Worm (Caenorhabditis elegans) whole organism, L3 larva: ENCODE results near the gene cyp-33C8.

Source experiments
- R02D3.7 ChIP-seq: fragments of 150-350 bp; optimal IDR thresholded peaks from 2 replicates; lab custom pipeline; 2014; ENCODE audit warnings: missing biosample characterization, missing genetic modification characterization
- aly-2 ChIP-seq: fragments of 150-350 bp; optimal IDR thresholded peaks from 2 replicates; lab custom pipeline; 2014; ENCODE audit warnings: missing biosample characterization, missing genetic modification characterization
- ama-1 ChIP-seq: fragments of 150-350 bp; optimal IDR thresholded peaks from 2 replicates; lab custom pipeline; 2018
- ceh-16 ChIP-seq: sonication (generic microtip); optimal IDR thresholded peaks from 2 replicates; lab custom pipeline; 2017; ENCODE audit warnings: missing biosample characterization, missing genetic modification characterization
- ceh-28 ChIP-seq: fragments of 150-350 bp; optimal IDR thresholded peaks from 2 replicates; lab custom pipeline; 2014; ENCODE audit warnings: missing biosample characterization, missing genetic modification reagents, missing genetic modification characterization
- ceh-82 ChIP-seq: fragments of 150-350 bp; optimal IDR thresholded peaks from 2 replicates; lab custom pipeline; 2014; ENCODE audit warnings: missing biosample characterization, missing genetic modification characterization
- daf-12 ChIP-seq: fragments of 150-350 bp; optimal IDR thresholded peaks from 2 replicates; lab custom pipeline; 2014; ENCODE audit warnings: missing biosample characterization, missing genetic modification reagents, missing genetic modification characterization
- egl-27 ChIP-seq: sonication (generic microtip); optimal IDR thresholded peaks from 4 replicates; lab custom pipeline; 2017; ENCODE audit warnings: missing biosample characterization, missing genetic modification reagents, missing genetic modification characterization
- elt-1 ChIP-seq: fragments of 150-350 bp; optimal IDR thresholded peaks from 2 replicates; lab custom pipeline; 2014; ENCODE audit warnings: missing biosample characterization, missing genetic modification characterization
- elt-2 ChIP-seq: sonication (generic microtip); optimal IDR thresholded peaks from 2 replicates; lab custom pipeline; 2016; ENCODE audit warnings: missing genetic modification reagents, mild to moderate bottlenecking, missing genetic modification characterization, missing compliant biosample characterization
- eor-1 ChIP-seq, 2 experiments: fragments of 150-350 bp; optimal IDR thresholded peaks; 2 replicates each; lab custom pipeline; 2014 to 2018; ENCODE audit warnings: missing biosample characterization in 2 of 2, missing genetic modification characterization in 2 of 2
- fkh-10 ChIP-seq: sonication (generic microtip); optimal IDR thresholded peaks from 2 replicates; lab custom pipeline; 2017; ENCODE audit warnings: missing biosample characterization, missing genetic modification reagents, missing genetic modification characterization
- fkh-2 ChIP-seq: fragments of 150-350 bp; optimal IDR thresholded peaks from 2 replicates; lab custom pipeline; 2014; ENCODE audit warnings: missing biosample characterization, missing genetic modification reagents, missing genetic modification characterization
- hmg-11 ChIP-seq: sonication (generic microtip); optimal IDR thresholded peaks from 2 replicates; lab custom pipeline; 2016; ENCODE audit warnings: missing genetic modification characterization, missing compliant biosample characterization
- jun-1 ChIP-seq: fragments of 150-350 bp; optimal IDR thresholded peaks from 2 replicates; lab custom pipeline; 2014; ENCODE audit warnings: missing biosample characterization, missing genetic modification reagents, missing genetic modification characterization
- lin-39 ChIP-seq: fragments of 150-350 bp; optimal IDR thresholded peaks from 2 replicates; lab custom pipeline; 2018; ENCODE audit warnings: missing biosample characterization, missing genetic modification reagents, missing genetic modification characterization
- lsy-12 ChIP-seq: sonication (generic microtip); optimal IDR thresholded peaks from 2 replicates; lab custom pipeline; 2016; ENCODE audit warnings: mild to moderate bottlenecking, missing genetic modification characterization, missing compliant biosample characterization
- mdl-1 ChIP-seq: fragments of 150-350 bp; optimal IDR thresholded peaks from 2 replicates; lab custom pipeline; 2014; ENCODE audit warnings: missing biosample characterization, missing genetic modification characterization
- mml-1 ChIP-seq: fragments of 150-350 bp; sonication (generic microtip); optimal IDR thresholded peaks from 3 replicates; lab custom pipeline; 2014; ENCODE audit warnings: missing biosample characterization, missing genetic modification characterization
- nfya-1 ChIP-seq: sonication (generic microtip); optimal IDR thresholded peaks from 2 replicates; lab custom pipeline; 2017; ENCODE audit warnings: missing genetic modification characterization, mild to moderate bottlenecking, missing compliant biosample characterization, antibody characterized with exemption, moderate library complexity; ENCODE audit not compliant: insufficient read depth
- nhr-11 ChIP-seq: fragments of 150-350 bp; optimal IDR thresholded peaks from 2 replicates; lab custom pipeline; 2014; ENCODE audit warnings: missing biosample characterization, missing genetic modification characterization
- nhr-23 ChIP-seq: fragments of 150-350 bp; optimal IDR thresholded peaks from 2 replicates; lab custom pipeline; 2014; ENCODE audit warnings: missing biosample characterization, missing genetic modification reagents, missing genetic modification characterization
- nhr-237 ChIP-seq: fragments of 150-350 bp; optimal IDR thresholded peaks from 2 replicates; lab custom pipeline; 2014; ENCODE audit warnings: missing biosample characterization, missing genetic modification characterization
- nhr-25 ChIP-seq: sonication (generic microtip); optimal IDR thresholded peaks from 2 replicates; lab custom pipeline; 2017; ENCODE audit warnings: missing biosample characterization, missing genetic modification characterization
- nhr-28 ChIP-seq: fragments of 150-350 bp; optimal IDR thresholded peaks from 2 replicates; lab custom pipeline; 2014; ENCODE audit warnings: missing biosample characterization, missing genetic modification characterization
- nhr-43 ChIP-seq: sonication (generic microtip); optimal IDR thresholded peaks from 2 replicates; lab custom pipeline; 2016; ENCODE audit warnings: mild to moderate bottlenecking, missing genetic modification characterization, missing compliant biosample characterization; ENCODE audit not compliant: poor library complexity, severe bottlenecking
- nhr-67 ChIP-seq: fragments of 150-350 bp; optimal IDR thresholded peaks from 2 replicates; lab custom pipeline; 2014; ENCODE audit warnings: missing biosample characterization, missing genetic modification characterization
- nhr-77 ChIP-seq: fragments of 150-350 bp; optimal IDR thresholded peaks from 2 replicates; lab custom pipeline; 2014; ENCODE audit warnings: missing biosample characterization, missing genetic modification characterization
- pha-4 ChIP-seq: fragments of 150-350 bp; optimal IDR thresholded peaks from 2 replicates; lab custom pipeline; 2014; ENCODE audit warnings: missing biosample characterization, missing genetic modification reagents, missing genetic modification characterization
- pqm-1 ChIP-seq: fragments of 150-350 bp; optimal IDR thresholded peaks from 2 replicates; lab custom pipeline; 2017; ENCODE audit warnings: missing biosample characterization, missing genetic modification characterization, inconsistent platforms
- skn-1 ChIP-seq: fragments of 150-350 bp; optimal IDR thresholded peaks from 2 replicates; lab custom pipeline; 2014; ENCODE audit warnings: missing biosample characterization, missing genetic modification characterization
- tbx-2 ChIP-seq: sonication (generic microtip); optimal IDR thresholded peaks from 2 replicates; lab custom pipeline; 2016; ENCODE audit warnings: mild to moderate bottlenecking, missing genetic modification characterization, missing compliant biosample characterization
- unc-39 ChIP-seq: sonication (generic microtip); optimal IDR thresholded peaks from 4 replicates; lab custom pipeline; 2017; ENCODE audit warnings: missing biosample characterization, missing genetic modification characterization
- unc-62 ChIP-seq: fragments of 150-350 bp; sonication (generic microtip); optimal IDR thresholded peaks from 4 replicates; lab custom pipeline; 2014; ENCODE audit warnings: missing biosample characterization, missing genetic modification reagents, missing genetic modification characterization
- zag-1 ChIP-seq: fragments of 150-350 bp; optimal IDR thresholded peaks from 2 replicates; lab custom pipeline; 2014; ENCODE audit warnings: missing biosample characterization, missing genetic modification characterization
- ztf-4 ChIP-seq: fragments of 150-350 bp; optimal IDR thresholded peaks from 2 replicates; lab custom pipeline; 2014; ENCODE audit warnings: missing biosample characterization, missing genetic modification characterization

cyp-33C8 gene

DNA sequence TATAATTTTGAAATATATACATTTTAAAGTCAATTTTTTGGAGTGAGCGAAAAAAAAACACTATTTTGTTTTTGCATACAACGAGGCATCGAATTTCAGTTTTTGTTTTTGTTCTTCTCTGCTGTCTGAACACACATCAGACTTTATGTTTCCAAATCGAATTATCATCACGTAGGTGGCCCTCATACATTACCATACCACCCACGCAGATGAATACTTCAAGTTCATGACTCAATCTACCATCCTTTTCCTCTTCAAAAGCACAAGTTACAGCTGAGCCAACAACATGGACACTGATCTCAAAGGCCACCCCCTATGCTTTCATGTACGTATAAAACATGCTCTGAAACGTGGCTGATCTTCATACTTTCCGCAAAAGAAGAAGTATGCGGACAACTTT is 13.6 kb downstream of the cyp-33C8 start, which contains the start of gene R08F11.7:
R08F11.7 (plus strand) TSS at position 301 of the 400 bp plus-strand sequence.
- TF ChIP-seq unc-39 (tag; lab: Kevin White, UChicago): no peak
- TF ChIP-seq nhr-43 (tag; lab: Kevin White, UChicago): no peak
- TF ChIP-seq pha-4: no peak
- no peak for TF ChIP-seq mml-1 (tag; lab: Kevin White, UChicago)
- TF ChIP-seq R02D3.7 (tag; lab: Kevin White, UChicago): no peak
- TF ChIP-seq daf-12 (tag; lab: Kevin White, UChicago): no peak
- no peak for TF ChIP-seq nhr-28 (tag; lab: Kevin White, UChicago)
- TF ChIP-seq ztf-4 (tag; lab: Kevin White, UChicago): no peak
- no peak for TF ChIP-seq nhr-25 (tag; lab: Kevin White, UChicago)
- no peak for TF ChIP-seq fkh-10 (GFP tag; lab: Kevin White, UChicago)
- TF ChIP-seq ceh-82 (tag; lab: Kevin White, UChicago): no peak
- no peak for TF ChIP-seq tbx-2
- no peak for TF ChIP-seq pqm-1 (tag; lab: Kevin White, UChicago)
- TF ChIP-seq ama-1 (lab: Kevin White, UChicago): no peak
- TF ChIP-seq nhr-11 (tag; lab: Kevin White, UChicago): no peak
- no peak for TF ChIP-seq eor-1 (tag; optimal IDR thresholded peaks at IDR 0.05; lab: Kevin White, UChicago)

DNA sequence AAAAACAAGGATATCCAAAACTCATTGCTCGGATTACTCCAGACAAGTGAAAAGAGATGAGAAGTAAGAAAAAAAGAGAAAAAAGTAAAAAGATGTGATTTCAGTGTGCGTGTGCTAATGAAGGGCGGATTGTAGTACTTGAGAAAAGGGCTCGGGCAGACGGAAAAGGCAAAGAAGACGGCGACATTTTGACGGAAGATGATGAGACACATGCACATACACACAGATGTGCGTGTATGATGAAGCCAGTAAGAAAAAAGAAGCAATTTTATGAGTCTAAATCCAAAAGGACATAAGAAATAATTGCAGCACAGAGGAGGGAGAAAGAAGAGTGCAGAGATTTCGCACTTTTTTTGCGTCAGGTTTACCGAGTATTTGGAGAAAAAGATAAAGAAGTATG is 14.8 kb downstream of the cyp-33C8 start:
- TF ChIP-seq fkh-10 (GFP tag; lab: Kevin White, UChicago): peak; percentile 22
- TF ChIP-seq R02D3.7 (tag; lab: Kevin White, UChicago): no peak
- TF ChIP-seq, all 47 proteins: peak for 1

DNA sequence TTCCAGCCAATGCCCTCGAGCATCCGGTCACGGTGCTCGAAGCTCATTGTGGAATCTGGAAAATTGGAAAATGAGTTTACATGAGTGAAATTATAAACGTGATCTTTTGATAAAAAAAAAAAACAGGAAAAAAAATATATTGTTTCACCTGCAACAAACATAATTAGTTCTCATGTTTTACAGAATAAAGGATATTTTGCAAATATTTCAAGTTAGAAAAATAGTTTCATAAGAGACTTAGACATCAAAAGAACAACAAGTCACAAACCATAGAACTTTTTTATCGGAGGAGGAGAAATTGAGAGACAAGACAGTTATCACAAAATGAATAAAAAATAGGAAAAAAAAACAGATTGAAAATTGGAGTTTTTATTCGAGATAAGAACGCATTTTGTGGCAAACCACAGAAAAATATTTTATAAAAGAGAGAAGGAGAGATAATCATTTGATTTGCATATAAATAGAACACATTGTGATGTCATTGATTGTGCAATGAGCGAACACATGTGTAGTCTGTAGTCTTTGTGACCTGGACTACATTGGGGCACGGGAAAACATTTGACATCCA is 19.1 kb downstream of the cyp-33C8 start, which contains the start of gene R08F11.1:
R08F11.1 (minus strand) TSS at position 51 of the 568 bp plus-strand sequence.
- TF ChIP-seq skn-1: no peak
- TF ChIP-seq elt-2 (tag; lab: Kevin White, UChicago): peak; percentile 92
- TF ChIP-seq ceh-16 (tag; lab: Kevin White, UChicago): no peak
- TF ChIP-seq pqm-1 (tag; lab: Kevin White, UChicago): peak; percentile 42
- no peak for TF ChIP-seq nfya-1 (tag; lab: Kevin White, UChicago)
- TF ChIP-seq pha-4: peak; percentile 18
- no peak for TF ChIP-seq eor-1 (tag; optimal IDR thresholded peaks at IDR 0.05; lab: Kevin White, UChicago)
- no peak for TF ChIP-seq fkh-2 (tag; lab: Kevin White, UChicago)
- TF ChIP-seq mml-1 (tag; lab: Kevin White, UChicago): no peak
- no peak for TF ChIP-seq mdl-1 (tag; lab: Kevin White, UChicago)
- TF ChIP-seq lsy-12 (tag; lab: Kevin White, UChicago): no peak
- TF ChIP-seq jun-1: no peak
- TF ChIP-seq elt-1: no peak

DNA sequence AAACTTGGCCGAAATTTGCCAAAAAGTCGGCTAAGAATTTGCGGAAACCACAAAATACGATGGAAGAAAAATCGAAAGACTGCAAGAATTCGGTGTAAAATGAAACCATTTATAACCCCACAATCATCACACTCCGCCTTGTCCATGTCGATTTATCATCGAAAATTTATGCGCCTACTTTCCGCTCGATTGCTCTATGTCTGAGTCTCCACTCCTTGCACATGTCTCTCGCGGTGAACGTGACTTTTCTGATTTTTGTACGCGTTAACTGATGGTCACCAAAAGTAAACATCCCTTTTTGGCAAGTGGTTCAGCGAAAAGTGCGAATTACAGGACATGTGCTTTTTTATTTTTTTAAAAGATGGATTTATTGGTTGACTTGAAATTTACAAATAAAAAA is 26.4 kb downstream of the cyp-33C8 start:
- peak; percentile 71 for TF ChIP-seq pha-4
- peak; percentile 91 for TF ChIP-seq pqm-1 (tag; lab: Kevin White, UChicago)
- peak; percentile 62 for TF ChIP-seq elt-2 (tag; lab: Kevin White, UChicago)
- no peak for TF ChIP-seq elt-1
- TF ChIP-seq, all 47 proteins: peak for 3

DNA sequence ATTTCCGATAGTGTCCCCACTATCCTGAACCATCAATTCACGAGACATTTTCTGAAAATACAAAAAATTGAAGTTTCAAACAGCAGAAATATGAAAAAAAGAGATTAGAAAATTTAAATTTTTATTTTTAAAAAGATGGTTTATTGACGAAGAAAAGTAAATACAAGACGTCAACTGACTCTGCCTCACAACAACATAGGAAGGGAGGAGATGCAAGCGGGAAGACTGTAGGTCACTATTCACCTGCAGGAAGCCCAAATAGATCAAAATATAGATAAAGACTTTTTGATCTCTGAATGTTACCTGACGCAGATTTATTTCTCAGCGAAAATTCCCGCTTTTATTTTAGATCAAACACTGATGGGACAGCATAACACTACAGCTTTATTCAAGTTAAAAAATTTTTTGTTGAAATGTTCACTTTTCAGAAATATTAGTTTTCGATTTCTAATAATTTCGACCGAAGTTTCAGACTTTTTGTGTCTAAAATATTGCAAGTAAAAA is 27.2 kb downstream of the cyp-33C8 start, which contains the start of gene cysl-3:
cysl-3 (minus strand) TSS at position 51 of the 504 bp plus-strand sequence.
- TF ChIP-seq nhr-25 (tag; lab: Kevin White, UChicago): no peak
- TF ChIP-seq nhr-67 (tag; lab: Kevin White, UChicago): no peak
- TF ChIP-seq nhr-28 (tag; lab: Kevin White, UChicago): no peak
- TF ChIP-seq unc-39 (tag; lab: Kevin White, UChicago): no peak
- no peak for TF ChIP-seq nhr-237 (tag; lab: Kevin White, UChicago)
- TF ChIP-seq nhr-23 (tag; lab: Kevin White, UChicago): no peak
- no peak for TF ChIP-seq nhr-77 (tag; lab: Kevin White, UChicago)
- no peak for TF ChIP-seq hmg-11 (tag; lab: Kevin White, UChicago)
- TF ChIP-seq fkh-10 (GFP tag; lab: Kevin White, UChicago): no peak
- TF ChIP-seq egl-27 (tag; lab: Kevin White, UChicago): no peak
- TF ChIP-seq lin-39 (tag; lab: Kevin White, UChicago): no peak
- no peak for TF ChIP-seq zag-1 (tag; lab: Kevin White, UChicago)
- no peak for TF ChIP-seq ceh-16 (tag; lab: Kevin White, UChicago)
- no peak for TF ChIP-seq aly-2 (tag; lab: Kevin White, UChicago)
- no peak for TF ChIP-seq tbx-2
- no peak for TF ChIP-seq ceh-28 (tag; lab: Kevin White, UChicago)
- no peak for TF ChIP-seq unc-62
- TF ChIP-seq skn-1: no peak
- TF ChIP-seq, all 47 proteins: peak for 0
